Worm (Caenorhabditis elegans): ENCODE data around the gene psr-1.

DNA sequence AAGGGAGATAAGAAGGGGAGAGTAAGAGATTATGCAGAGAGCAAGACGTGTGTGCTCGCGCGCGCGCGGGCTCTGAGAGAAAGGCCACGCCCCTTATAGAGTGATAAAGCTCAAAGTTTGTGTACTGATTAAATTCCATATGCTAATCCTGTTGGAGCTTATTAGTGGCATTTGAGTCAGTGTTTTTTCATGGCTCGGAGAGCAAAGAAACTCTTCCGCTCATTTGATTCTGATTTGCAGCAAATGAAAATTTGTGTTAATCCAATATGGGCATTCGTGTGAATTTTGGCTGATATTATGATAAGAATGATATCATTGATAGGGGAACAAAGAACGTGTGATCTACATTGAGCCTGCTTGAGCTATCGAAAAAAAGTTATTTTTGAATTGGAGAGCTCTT lies 39.5 kb upstream of the psr-1 start:
- no peak for TF ChIP-seq F33H1.4 (GFP tag; IDR thresholded peaks at IDR 0.05)
- TF ChIP-seq fkh-3 (tag; optimal IDR thresholded peaks at IDR 0.05) = no peak
- TF ChIP-seq ceh-27 (GFP tag; optimal IDR thresholded peaks at IDR 0.05) = no peak
- no peak for TF ChIP-seq Y79H2A.3 (GFP tag; conservative IDR thresholded peaks at IDR 0.05)
- no peak for TF ChIP-seq mcd-1 (GFP tag; IDR thresholded peaks at IDR 0.05)
- TF ChIP-seq lin-35 (GFP tag; optimal IDR thresholded peaks at IDR 0.05) = no peak
- TF ChIP-seq him-1 (tag; optimal IDR thresholded peaks at IDR 0.05) = no peak
- no peak for TF ChIP-seq lsl-1 (GFP tag; optimal IDR thresholded peaks at IDR 0.05)
- no peak for TF ChIP-seq F57A8.1 (GFP tag; optimal IDR thresholded peaks at IDR 0.05)
- no peak for TF ChIP-seq ztf-26 (tag; optimal IDR thresholded peaks at IDR 0.05)
- no peak for TF ChIP-seq ceh-58 (GFP tag; IDR thresholded peaks at IDR 0.05)
- no peak for TF ChIP-seq nhr-27 (tag; optimal IDR thresholded peaks at IDR 0.05)
